Worm (Caenorhabditis elegans) whole organism, L4 larva: ENCODE data around the gene Y54G2A.38.

Source experiments
- F49E8.2 ChIP-seq: sonication (generic microtip); optimal IDR thresholded peaks from 2 replicates; lab custom pipeline; 2016; ENCODE audit warnings: missing compliant biosample characterization, mild to moderate bottlenecking, missing genetic modification characterization, borderline replicate concordance
- T20F7.1 ChIP-seq: fragments of 200-800 bp; sonication (Bioruptor generic); optimal IDR thresholded peaks from 2 replicates; lab custom pipeline; 2018; ENCODE audit warnings: mild to moderate bottlenecking, missing genetic modification characterization, missing compliant biosample characterization
- T26A8.4 ChIP-seq: fragments of 200-800 bp; sonication (Bioruptor generic); IDR thresholded peaks from 2 replicates; pipeline ENCODE4 v1.3.6; 2022; ENCODE audit warnings: missing genetic modification characterization, missing compliant biosample characterization
- Y48G9A.11 ChIP-seq: fragments of 200-800 bp; sonication (Bioruptor generic); IDR thresholded peaks from 2 replicates; pipeline ENCODE4 v1.3.6; 2022; ENCODE audit warnings: missing genetic modification reagents, missing genetic modification characterization, missing compliant biosample characterization
- attf-4 ChIP-seq: sonication (generic microtip); optimal IDR thresholded peaks from 3 replicates; lab custom pipeline; 2017; ENCODE audit warnings: missing biosample characterization, missing genetic modification characterization
- ceh-20 ChIP-seq: fragments of 200-800 bp; sonication (Bioruptor generic); IDR thresholded peaks from 2 replicates; pipeline ENCODE4 v1.3.6; 2022; ENCODE audit warnings: missing genetic modification reagents, missing genetic modification characterization, missing compliant biosample characterization
- ceh-32 ChIP-seq: sonication (generic microtip); optimal IDR thresholded peaks from 2 replicates; lab custom pipeline; 2016; ENCODE audit warnings: mild to moderate bottlenecking, missing genetic modification characterization, missing compliant biosample characterization; ENCODE audit not compliant: poor library complexity
- ceh-82 ChIP-seq: sonication (generic microtip); optimal IDR thresholded peaks from 2 replicates; lab custom pipeline; 2017; ENCODE audit warnings: missing biosample characterization, missing genetic modification characterization
- cey-2 ChIP-seq: sonication (generic microtip); optimal IDR thresholded peaks from 3 replicates; lab custom pipeline; 2017; ENCODE audit warnings: missing genetic modification characterization, mild to moderate bottlenecking, missing compliant biosample characterization, antibody characterized with exemption, borderline replicate concordance; ENCODE audit not compliant: insufficient read depth
- ctbp-1 ChIP-seq: fragments of 200-800 bp; sonication (Bioruptor generic); IDR thresholded peaks from 2 replicates; pipeline ENCODE4 v1.3.6; 2022; ENCODE audit warnings: missing genetic modification reagents, missing genetic modification characterization, missing compliant biosample characterization
- daf-16 ChIP-seq, 3 experiments: sonication (generic microtip); optimal IDR thresholded peaks; 2 replicates each; lab custom pipeline; 2016 to 2017; ENCODE audit warnings: missing genetic modification characterization in 3 of 3, missing genetic modification reagents in 3 of 3, mild to moderate bottlenecking in 2 of 3, missing compliant biosample characterization in 2 of 3, missing biosample characterization in 1 of 3, moderate library complexity in 1 of 3
- dmd-6 ChIP-seq: fragments of 200-800 bp; sonication (Bioruptor generic); IDR thresholded peaks from 2 replicates; pipeline ENCODE4 v1.3.6; 2022; ENCODE audit warnings: missing genetic modification reagents, missing genetic modification characterization, missing compliant biosample characterization
- dmd-8 ChIP-seq: fragments of 200-800 bp; sonication (Bioruptor generic); IDR thresholded peaks from 2 replicates; pipeline ENCODE4 v1.3.6; 2022; ENCODE audit warnings: missing genetic modification characterization, missing compliant biosample characterization
- dmd-9 ChIP-seq: fragments of 200-800 bp; sonication (Bioruptor generic); IDR thresholded peaks from 2 replicates; pipeline ENCODE4 v1.3.6; 2022; ENCODE audit warnings: missing genetic modification reagents, missing genetic modification characterization, missing compliant biosample characterization
- dpl-1 ChIP-seq: fragments of 150-350 bp; optimal IDR thresholded peaks from 2 replicates; lab custom pipeline; 2014; ENCODE audit warnings: missing biosample characterization, missing genetic modification reagents, missing genetic modification characterization
- egl-27 ChIP-seq: sonication (generic microtip); optimal IDR thresholded peaks from 3 replicates; lab custom pipeline; 2017; ENCODE audit warnings: missing biosample characterization, missing genetic modification reagents, missing genetic modification characterization
- fkh-10 ChIP-seq: fragments of 150-350 bp; optimal IDR thresholded peaks from 2 replicates; lab custom pipeline; 2014; ENCODE audit warnings: missing biosample characterization, missing genetic modification reagents, missing genetic modification characterization
- hif-1 ChIP-seq, 2 experiments: sonication (generic microtip); optimal IDR thresholded peaks; 2 replicates each; lab custom pipeline; 2016 to 2017; ENCODE audit warnings: missing compliant biosample characterization in 2 of 2, missing genetic modification characterization in 2 of 2, missing genetic modification reagents in 2 of 2, missing genotype in 2 of 2, mild to moderate bottlenecking in 1 of 2
- hlh-11 ChIP-seq: fragments of 200-800 bp; sonication (Bioruptor generic); optimal IDR thresholded peaks from 2 replicates; lab custom pipeline; 2018; ENCODE audit warnings: mild to moderate bottlenecking, missing genetic modification characterization, missing compliant biosample characterization
- lin-1 ChIP-seq: fragments of 200-800 bp; sonication (Bioruptor generic); IDR thresholded peaks from 2 replicates; pipeline ENCODE4 v1.3.6; 2022; ENCODE audit warnings: missing genetic modification reagents, missing genetic modification characterization, missing compliant biosample characterization
- lin-13 ChIP-seq: fragments of 150-350 bp; optimal IDR thresholded peaks from 2 replicates; lab custom pipeline; 2014; ENCODE audit warnings: missing biosample characterization, missing genetic modification reagents, missing genetic modification characterization
- lin-38 ChIP-seq: fragments of 200-800 bp; sonication (Bioruptor generic); IDR thresholded peaks from 2 replicates; pipeline ENCODE4 v1.3.6; 2022; ENCODE audit warnings: missing genetic modification reagents, missing genetic modification characterization, missing compliant biosample characterization
- madf-5 ChIP-seq, 2 experiments: fragments of 200-800 bp; sonication (Bioruptor generic); IDR thresholded peaks; 2 replicates each; pipeline ENCODE4 v1.3.6; 2022; ENCODE audit warnings: missing compliant biosample characterization in 2 of 2, missing genetic modification characterization in 2 of 2
- madf-9 ChIP-seq: fragments of 200-800 bp; sonication (Bioruptor generic); conservative IDR thresholded peaks from 2 replicates; pipeline ENCODE4 v1.3.6; 2022; ENCODE audit warnings: missing genetic modification reagents, missing genetic modification characterization, missing compliant biosample characterization
- mdt-29 ChIP-seq: fragments of 200-800 bp; sonication (Bioruptor generic); IDR thresholded peaks from 2 replicates; pipeline ENCODE4 v1.3.6; 2022; ENCODE audit warnings: missing genetic modification reagents, missing genetic modification characterization, missing compliant biosample characterization
- mep-1 ChIP-seq: fragments of 150-350 bp; sonication (generic microtip); optimal IDR thresholded peaks from 3 replicates; lab custom pipeline; 2014; ENCODE audit warnings: missing biosample characterization, missing genetic modification characterization
- mxl-2 ChIP-seq: fragments of 200-800 bp; sonication (Bioruptor generic); conservative IDR thresholded peaks from 2 replicates; pipeline ENCODE4 v1.3.6; 2022; ENCODE audit warnings: missing genetic modification reagents, missing genetic modification characterization, missing compliant biosample characterization
- nhr-102 ChIP-seq: sonication (generic microtip); optimal IDR thresholded peaks from 2 replicates; lab custom pipeline; 2016; ENCODE audit warnings: mild to moderate bottlenecking, missing genetic modification characterization, moderate library complexity, missing compliant biosample characterization
- nhr-111 ChIP-seq: fragments of 200-800 bp; sonication (Bioruptor generic); optimal IDR thresholded peaks from 2 replicates; lab custom pipeline; 2018; ENCODE audit warnings: mild to moderate bottlenecking, missing genetic modification characterization, missing compliant biosample characterization
- nhr-76 ChIP-seq: fragments of 150-350 bp; optimal IDR thresholded peaks from 2 replicates; lab custom pipeline; 2014; ENCODE audit warnings: missing biosample characterization, missing genetic modification characterization
- pha-4 ChIP-seq, 2 experiments: fragments of 150-350 bp in 1 of 2; fragments of 200-800 bp in 1 of 2; sonication (Bioruptor generic) in 1 of 2; IDR thresholded peaks in 1 of 2; optimal IDR thresholded peaks in 1 of 2; 2 replicates each; pipeline versions ENCODE4 v1.3.6 to Lab custom; 2014 to 2022; ENCODE audit warnings: missing genetic modification characterization in 2 of 2, missing genetic modification reagents in 2 of 2, missing biosample characterization in 1 of 2, missing compliant biosample characterization in 1 of 2
- php-3 ChIP-seq: fragments of 200-800 bp; sonication (Bioruptor generic); IDR thresholded peaks from 2 replicates; pipeline ENCODE4 v1.3.6; 2022; ENCODE audit warnings: missing genetic modification reagents, missing genetic modification characterization, missing compliant biosample characterization
- saeg-2 ChIP-seq: fragments of 200-800 bp; sonication (Bioruptor generic); IDR thresholded peaks from 2 replicates; pipeline ENCODE4 v1.3.6; 2022; ENCODE audit warnings: missing genetic modification reagents, missing genetic modification characterization, missing compliant biosample characterization
- spr-1 ChIP-seq: sonication (generic microtip); optimal IDR thresholded peaks from 2 replicates; lab custom pipeline; 2016; ENCODE audit warnings: mild to moderate bottlenecking, missing genetic modification characterization, missing compliant biosample characterization
- tra-1 ChIP-seq: fragments of 200-800 bp; sonication (Bioruptor generic); IDR thresholded peaks from 2 replicates; pipeline ENCODE4 v1.3.6; 2022; ENCODE audit warnings: missing genetic modification reagents, missing genetic modification characterization, missing compliant biosample characterization
- zag-1 ChIP-seq: fragments of 150-350 bp; optimal IDR thresholded peaks from 2 replicates; lab custom pipeline; 2014; ENCODE audit warnings: missing biosample characterization, missing genetic modification characterization
- zip-2 ChIP-seq: fragments of 150-350 bp; optimal IDR thresholded peaks from 2 replicates; lab custom pipeline; 2014; ENCODE audit warnings: missing biosample characterization, missing genetic modification characterization

The Y54G2A.38 gene

DNA sequence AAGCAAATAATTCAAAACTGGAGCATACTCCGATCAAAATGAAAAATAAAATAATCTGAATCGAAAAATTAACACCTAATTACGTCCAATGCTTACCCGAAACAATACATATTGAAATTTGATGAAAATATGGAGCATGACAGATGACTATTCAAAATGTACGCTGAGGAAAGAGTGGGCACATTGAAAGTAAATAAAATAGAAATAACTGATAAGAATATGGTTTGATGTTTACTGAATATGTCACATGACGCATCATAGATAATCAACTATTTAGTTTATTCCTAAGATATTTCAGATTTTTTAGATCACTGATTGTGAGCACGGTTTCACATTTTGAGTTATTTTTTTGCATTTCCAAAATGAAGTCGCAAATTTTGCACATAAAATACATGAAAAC is 39.1 kb downstream of the Y54G2A.38 start, which contains the start of gene Y54G2A.52 (continued):
- TF ChIP-seq dmd-9 (GFP tag; lab: Robert Waterston, UW) (no peak), mep-1 (tag; lab: Kevin White, UChicago) (no peak), hlh-11 (tag; lab: Kevin White, UChicago) (peak; percentile 53), egl-27 (tag; lab: Kevin White, UChicago) (no peak), ceh-82 (tag; lab: Kevin White, UChicago) (no peak), zip-2 (tag; lab: Kevin White, UChicago) (no peak), lin-38 (GFP tag; lab: Robert Waterston, UW) (no peak), madf-5 (GFP tag; IDR thresholded peaks at IDR 0.05; lab: Robert Waterston, UW) (no peak), hif-1 (tag; optimal IDR thresholded peaks at IDR 0.05; lab: Kevin White, UChicago) (no peak), Y48G9A.11 (no peak), dpl-1 (no peak), nhr-102 (no peak), mxl-2 (GFP tag; lab: Robert Waterston, UW) (no peak), nhr-76 (tag; lab: Kevin White, UChicago) (no peak), F49E8.2 (tag; lab: Kevin White, UChicago) (no peak), php-3 (GFP tag; lab: Robert Waterston, UW) (peak; percentile 37; the same call in 1 of the 2 replicates), fkh-10 (GFP tag; lab: Kevin White, UChicago) (no peak), T20F7.1 (GFP tag; lab: Kevin White, UChicago) (no peak), madf-9 (GFP tag; lab: Robert Waterston, UW) (no peak), saeg-2 (no peak), cey-2 (tag; lab: Kevin White, UChicago) (no peak), T26A8.4 (GFP tag; lab: Robert Waterston, UW) (no peak), pha-4 (GFP tag; IDR thresholded peaks at IDR 0.05; lab: Robert Waterston, UW) (no peak), pha-4 (tag; optimal IDR thresholded peaks at IDR 0.05; lab: Kevin White, UChicago) (no peak), daf-16 (GFP tag; optimal IDR thresholded peaks at IDR 0.05; lab: Kevin White, UChicago) (peak in 1 of 2 experiments; percentile 57), daf-16 (tag; optimal IDR thresholded peaks at IDR 0.05; lab: Kevin White, UChicago) (peak; percentile 97), ceh-32 (tag; lab: Kevin White, UChicago) (no peak), mdt-29 (GFP tag; lab: Robert Waterston, UW) (no peak), attf-4 (tag; lab: Kevin White, UChicago) (no peak)

ce11 chrIV:2799389-2799788 is 40.1 kb downstream of the Y54G2A.38 start, which contains the start of gene Y54G2A.10:
Y54G2A.10 (plus strand) TSS chrIV:2799689.
- TF ChIP-seq dmd-8 (GFP tag; lab: Robert Waterston, UW) (no peak), dmd-6 (GFP tag; lab: Robert Waterston, UW) (no peak), lin-13 (no peak), ceh-20 (GFP tag; lab: Robert Waterston, UW) (no peak), egl-27 (tag; lab: Kevin White, UChicago) (no peak), nhr-111 (GFP tag; lab: Kevin White, UChicago) (no peak), spr-1 (tag; lab: Kevin White, UChicago) (no peak), daf-16 (GFP tag; optimal IDR thresholded peaks at IDR 0.05; lab: Kevin White, UChicago) (no peak), daf-16 (tag; optimal IDR thresholded peaks at IDR 0.05; lab: Kevin White, UChicago) (no peak), ctbp-1 (no peak), zag-1 (no peak), zip-2 (tag; lab: Kevin White, UChicago) (no peak), tra-1 (no peak), lin-1 (GFP tag; lab: Robert Waterston, UW) (no peak), hlh-11 (tag; lab: Kevin White, UChicago) (no peak), fkh-10 (GFP tag; lab: Kevin White, UChicago) (no peak)
